Worm (Caenorhabditis elegans) whole organism, L1 larva: ENCODE measurements around the gene srw-56.

Experiments
- lin-35 ChIP-seq, 2 experiments: fragments of 150-350 bp; optimal IDR thresholded peaks; 2 replicates each; lab custom pipeline; 2014; ENCODE audit warnings: missing biosample characterization in 2 of 2, missing genetic modification characterization in 2 of 2, missing genetic modification reagents in 2 of 2
- sup-37 ChIP-seq: fragments of 200-800 bp; sonication (Bioruptor generic); optimal IDR thresholded peaks from 2 replicates; lab custom pipeline; 2018; ENCODE audit warnings: mild to moderate bottlenecking, missing genetic modification characterization, missing compliant biosample characterization

ce11 chrV:15975845-15976244 is 23.2 kb upstream of the srw-56 start, which contains the start of gene clec-232:
- no peak for TF ChIP-seq lin-35 (GFP tag; optimal IDR thresholded peaks at IDR 0.05; lab: Kevin White, UChicago)
- TF ChIP-seq sup-37 (GFP tag; lab: Kevin White, UChicago), result no peak
